ENCODE assay signal across 5 worm cellular contexts in genomic region chrIII:8685590-8686240, ce11.
TF ChIP-seq lines count a peak whose summit lies in the region.

No protein-coding gene starts in this region.

TF ChIP-seq in whole organism, L2 larva, 48 proteins besides CTCF, POLR2A, EP300 and RAD21:
- TF ChIP-seq Y55F3AM.14 (GFP tag; optimal IDR thresholded peaks at IDR 0.05; lab: Kevin White, UChicago) (peak; percentile 55), zag-1 (tag; optimal IDR thresholded peaks at IDR 0.05; lab: Kevin White, UChicago) (no peak), ztf-4 (tag; optimal IDR thresholded peaks at IDR 0.05; lab: Kevin White, UChicago) (peak; percentile 23), sma-3 (GFP tag; optimal IDR thresholded peaks at IDR 0.05; lab: Kevin White, UChicago) (peak; percentile 53), nhr-21 (tag; optimal IDR thresholded peaks at IDR 0.05; lab: Kevin White, UChicago) (peak; percentile 52), sma-9 (GFP tag; optimal IDR thresholded peaks at IDR 0.05; lab: Kevin White, UChicago) (peak; percentile 27), sma-9 (tag; optimal IDR thresholded peaks at IDR 0.05; lab: Kevin White, UChicago) (no peak), unc-62 (GFP tag; optimal IDR thresholded peaks at IDR 0.05; lab: Kevin White, UChicago) (no peak), nhr-237 (tag; optimal IDR thresholded peaks at IDR 0.05; lab: Kevin White, UChicago) (no peak), peb-1 (tag; optimal IDR thresholded peaks at IDR 0.05; lab: Kevin White, UChicago) (no peak), ceh-82 (tag; optimal IDR thresholded peaks at IDR 0.05; lab: Kevin White, UChicago) (no peak), F13H6.1 (tag; optimal IDR thresholded peaks at IDR 0.05; lab: Kevin White, UChicago) (peak; percentile 9), egl-27 (tag; optimal IDR thresholded peaks at IDR 0.05; lab: Kevin White, UChicago) (no peak), fos-1 (tag; optimal IDR thresholded peaks at IDR 0.05; lab: Kevin White, UChicago) (no peak), aly-2 (tag; optimal IDR thresholded peaks at IDR 0.05; lab: Kevin White, UChicago) (no peak)

TF ChIP-seq in whole organism, L3 larva, 47 proteins besides CTCF, POLR2A, EP300 and RAD21:
- TF ChIP-seq nhr-77 (tag; optimal IDR thresholded peaks at IDR 0.05; lab: Kevin White, UChicago) (no peak), ama-1 (optimal IDR thresholded peaks at IDR 0.05; lab: Kevin White, UChicago) (peak; percentile 13), aly-2 (tag; optimal IDR thresholded peaks at IDR 0.05; lab: Kevin White, UChicago) (no peak), elt-2 (tag; optimal IDR thresholded peaks at IDR 0.05; lab: Kevin White, UChicago) (peak; percentile 28), nhr-43 (tag; optimal IDR thresholded peaks at IDR 0.05; lab: Kevin White, UChicago; ENCODE audit: poor library complexity, severe bottlenecking) (peak; percentile 71), nhr-23 (tag; optimal IDR thresholded peaks at IDR 0.05; lab: Kevin White, UChicago) (peak; percentile 20)
TF ChIP-seq in whole organism, L3 larva: peak in this region for 4.

TF ChIP-seq in whole organism, L4 larva, 104 proteins besides CTCF, POLR2A, EP300 and RAD21 (continues in another document):
- no peak for TF ChIP-seq madf-9 (GFP tag; conservative IDR thresholded peaks at IDR 0.05; lab: Robert Waterston, UW)
- no peak for TF ChIP-seq nhr-11 (tag; optimal IDR thresholded peaks at IDR 0.05; lab: Kevin White, UChicago)
- no peak for TF ChIP-seq attf-4 (tag; optimal IDR thresholded peaks at IDR 0.05; lab: Kevin White, UChicago)
- TF ChIP-seq ceh-82 (tag; optimal IDR thresholded peaks at IDR 0.05; lab: Kevin White, UChicago): no peak
- TF ChIP-seq F26F4.8 (GFP tag; conservative IDR thresholded peaks at IDR 0.05; lab: Robert Waterston, UW): no peak
- TF ChIP-seq mxl-3 (GFP tag; optimal IDR thresholded peaks at IDR 0.05; lab: Kevin White, UChicago): no peak
- peak; percentile 27 for TF ChIP-seq mep-1 (tag; optimal IDR thresholded peaks at IDR 0.05; lab: Kevin White, UChicago)
- TF ChIP-seq ceh-28 (tag; optimal IDR thresholded peaks at IDR 0.05; lab: Kevin White, UChicago): no peak
- no peak for TF ChIP-seq rbr-2 (tag; optimal IDR thresholded peaks at IDR 0.05; lab: Kevin White, UChicago)
- no peak for TF ChIP-seq ceh-32 (tag; optimal IDR thresholded peaks at IDR 0.05; lab: Kevin White, UChicago; ENCODE audit: poor library complexity)
- no peak for TF ChIP-seq spr-1 (tag; optimal IDR thresholded peaks at IDR 0.05; lab: Kevin White, UChicago)
- 0 out of 2 replicates have a peak, but pooled peaks have one; percentile 50 for TF ChIP-seq mdt-29 (GFP tag; IDR thresholded peaks at IDR 0.05; lab: Robert Waterston, UW)
- 0 out of 2 replicates have a peak, but pooled peaks have one; percentile 37 for TF ChIP-seq Y75B8A.6 (GFP tag; IDR thresholded peaks at IDR 0.05; lab: Robert Waterston, UW)
- no peak for TF ChIP-seq ztf-7 (tag; optimal IDR thresholded peaks at IDR 0.05; lab: Kevin White, UChicago)
- no peak for TF ChIP-seq arid-1 (GFP tag; conservative IDR thresholded peaks at IDR 0.05; lab: Robert Waterston, UW)
- no peak for TF ChIP-seq lin-39 (tag; optimal IDR thresholded peaks at IDR 0.05; lab: Kevin White, UChicago)
- TF ChIP-seq mdl-1 (tag; optimal IDR thresholded peaks at IDR 0.05; lab: Kevin White, UChicago): no peak
- TF ChIP-seq egl-43 (GFP tag; IDR thresholded peaks at IDR 0.05; lab: Robert Waterston, UW): peak; percentile 45; the same call in 1 of the 2 replicates
- no peak for TF ChIP-seq nhr-28 (tag; optimal IDR thresholded peaks at IDR 0.05; lab: Kevin White, UChicago)
- TF ChIP-seq tag-97 (GFP tag; IDR thresholded peaks at IDR 0.05; lab: Robert Waterston, UW): no peak
- TF ChIP-seq pqm-1 (tag; optimal IDR thresholded peaks at IDR 0.05; lab: Kevin White, UChicago): no peak
- no peak for TF ChIP-seq lsy-2 (tag; optimal IDR thresholded peaks at IDR 0.05; lab: Kevin White, UChicago)
- no peak for TF ChIP-seq daf-16 (GFP tag; optimal IDR thresholded peaks at IDR 0.05; lab: Kevin White, UChicago)
- peak; percentile 36 for TF ChIP-seq daf-16 (tag; optimal IDR thresholded peaks at IDR 0.05; lab: Kevin White, UChicago)
- TF ChIP-seq skn-1 (tag; optimal IDR thresholded peaks at IDR 0.05; lab: Kevin White, UChicago): no peak

TF ChIP-seq in whole organism, late embryonic, 69 proteins besides CTCF, POLR2A, EP300 and RAD21:
- TF ChIP-seq ets-4 (tag; optimal IDR thresholded peaks at IDR 0.05; lab: Kevin White, UChicago): no peak
- TF ChIP-seq ama-1 (optimal IDR thresholded peaks at IDR 0.05; lab: Kevin White, UChicago): peak; percentile 10

TF ChIP-seq in whole organism, young adult, 124 proteins besides CTCF, POLR2A, EP300 and RAD21 (continues in another document):
- TF ChIP-seq ztf-28 (GFP tag; IDR thresholded peaks at IDR 0.05; lab: Robert Waterston, UW): no peak
- peak; percentile 34 for TF ChIP-seq athp-1 (tag; optimal IDR thresholded peaks at IDR 0.05; lab: Kevin White, UChicago)
- TF ChIP-seq K12H6.12 (tag; optimal IDR thresholded peaks at IDR 0.05; lab: Kevin White, UChicago): no peak
- no peak; the same call in 1 of the 2 replicates for TF ChIP-seq F33H1.4 (GFP tag; IDR thresholded peaks at IDR 0.05; lab: Robert Waterston, UW)
- TF ChIP-seq ztf-6 (GFP tag; IDR thresholded peaks at IDR 0.05; lab: Robert Waterston, UW): no peak
- no peak for TF ChIP-seq ceh-58 (GFP tag; IDR thresholded peaks at IDR 0.05; lab: Robert Waterston, UW)
- TF ChIP-seq ceh-100 (GFP tag; IDR thresholded peaks at IDR 0.05; lab: Robert Waterston, UW): 0 out of 2 replicates have a peak, but pooled peaks have one; percentile 23
- TF ChIP-seq madf-8 (GFP tag; conservative IDR thresholded peaks at IDR 0.05; lab: Robert Waterston, UW): no peak
- TF ChIP-seq him-1 (tag; optimal IDR thresholded peaks at IDR 0.05; lab: Kevin White, UChicago): no peak
- TF ChIP-seq hsf-1 (GFP tag; IDR thresholded peaks at IDR 0.05; lab: Robert Waterston, UW): 0 out of 2 replicates have a peak, but pooled peaks have one; percentile 24
- TF ChIP-seq nhr-27 (tag; optimal IDR thresholded peaks at IDR 0.05; lab: Kevin White, UChicago): peak; percentile 56
- TF ChIP-seq zim-3 (tag; optimal IDR thresholded peaks at IDR 0.05; lab: Kevin White, UChicago): no peak
- no peak for TF ChIP-seq sdz-38 (tag; optimal IDR thresholded peaks at IDR 0.05; lab: Kevin White, UChicago)
- TF ChIP-seq ceh-91 (GFP tag; IDR thresholded peaks at IDR 0.05; lab: Robert Waterston, UW): no peak
- TF ChIP-seq lin-40 (tag; optimal IDR thresholded peaks at IDR 0.05; lab: Kevin White, UChicago): no peak
- no peak for TF ChIP-seq nhr-179 (tag; optimal IDR thresholded peaks at IDR 0.05; lab: Kevin White, UChicago)
- no peak for TF ChIP-seq B0261.1 (tag; optimal IDR thresholded peaks at IDR 0.05; lab: Kevin White, UChicago)
- TF ChIP-seq F52B5.7 (tag; optimal IDR thresholded peaks at IDR 0.05; lab: Kevin White, UChicago): peak; percentile 18
- TF ChIP-seq F37B4.10 (GFP tag; IDR thresholded peaks at IDR 0.05; lab: Robert Waterston, UW): 0 out of 2 replicates have a peak, but pooled peaks have one; percentile 65
- no peak for TF ChIP-seq mxl-1 (tag; optimal IDR thresholded peaks at IDR 0.05; lab: Kevin White, UChicago)
- peak; percentile 81 for TF ChIP-seq ceh-40 (GFP tag; IDR thresholded peaks at IDR 0.05; lab: Robert Waterston, UW)
- no peak for TF ChIP-seq unc-62 (GFP tag; optimal IDR thresholded peaks at IDR 0.05; lab: Kevin White, UChicago)
- TF ChIP-seq zfh-2 (GFP tag; conservative IDR thresholded peaks at IDR 0.05; lab: Robert Waterston, UW): no peak
- TF ChIP-seq snpc-1.1 (tag; optimal IDR thresholded peaks at IDR 0.05; lab: Kevin White, UChicago; ENCODE audit: insufficient read depth): no peak
- TF ChIP-seq dpff-1 (tag; optimal IDR thresholded peaks at IDR 0.05; lab: Kevin White, UChicago): peak; percentile 64
- TF ChIP-seq nfya-1 (tag; optimal IDR thresholded peaks at IDR 0.05; lab: Kevin White, UChicago; ENCODE audit: borderline replicate concordance, insufficient read depth): no peak
- TF ChIP-seq F39B2.1 (GFP tag; IDR thresholded peaks at IDR 0.05; lab: Robert Waterston, UW): no peak
- peak; percentile 63 for TF ChIP-seq madf-6 (GFP tag; IDR thresholded peaks at IDR 0.05; lab: Robert Waterston, UW)
- 0 out of 2 replicates have a peak, but pooled peaks have one; percentile 7 for TF ChIP-seq cebp-2 (GFP tag; IDR thresholded peaks at IDR 0.05; lab: Robert Waterston, UW)
- TF ChIP-seq F23B12.7 (tag; optimal IDR thresholded peaks at IDR 0.05; lab: Kevin White, UChicago; ENCODE audit: insufficient read depth): no peak
- no peak for TF ChIP-seq bed-1 (GFP tag; IDR thresholded peaks at IDR 0.05; lab: Robert Waterston, UW)
- TF ChIP-seq lin-35 (GFP tag; optimal IDR thresholded peaks at IDR 0.05; lab: Kevin White, UChicago): no peak
- TF ChIP-seq K11D2.4 (GFP tag; IDR thresholded peaks at IDR 0.05; lab: Robert Waterston, UW): peak; percentile 40; the same call in 1 of the 2 replicates
- no peak for TF ChIP-seq T07F8.4 (tag; optimal IDR thresholded peaks at IDR 0.05; lab: Kevin White, UChicago)
- no peak for TF ChIP-seq efl-1 (GFP tag; optimal IDR thresholded peaks at IDR 0.05; lab: Kevin White, UChicago)
- TF ChIP-seq lin-26 (GFP tag; IDR thresholded peaks at IDR 0.05; lab: Robert Waterston, UW): no peak
- peak; percentile 55 for TF ChIP-seq ztf-26 (tag; optimal IDR thresholded peaks at IDR 0.05; lab: Kevin White, UChicago)
- no peak for TF ChIP-seq egrh-3 (GFP tag; IDR thresholded peaks at IDR 0.05; lab: Robert Waterston, UW)
- TF ChIP-seq egl-44 (GFP tag; IDR thresholded peaks at IDR 0.05; lab: Robert Waterston, UW): peak; percentile 48; the same call in 1 of the 2 replicates
- TF ChIP-seq sptf-2 (GFP tag; optimal IDR thresholded peaks at IDR 0.05; lab: Kevin White, UChicago): no peak
- no peak for TF ChIP-seq tbp1 (GFP tag; optimal IDR thresholded peaks at IDR 0.05; lab: Kevin White, UChicago)
- peak; percentile 28 for TF ChIP-seq ZK185.1 (tag; optimal IDR thresholded peaks at IDR 0.05; lab: Kevin White, UChicago; ENCODE audit: poor library complexity, severe bottlenecking)
- TF ChIP-seq aptf-3 (GFP tag; IDR thresholded peaks at IDR 0.05; lab: Robert Waterston, UW): no peak
- no peak for TF ChIP-seq Y79H2A.3 (GFP tag; conservative IDR thresholded peaks at IDR 0.05; lab: Robert Waterston, UW)
- peak; percentile 60; the same call in 1 of the 2 replicates for TF ChIP-seq pbrm-1 (GFP tag; IDR thresholded peaks at IDR 0.05; lab: Robert Waterston, UW)
- TF ChIP-seq mel-28 (tag; optimal IDR thresholded peaks at IDR 0.05; lab: Kevin White, UChicago; ENCODE audit: borderline replicate concordance): no peak
- peak; percentile 32 for TF ChIP-seq B0035.1 (tag; optimal IDR thresholded peaks at IDR 0.05; lab: Kevin White, UChicago)
- peak; percentile 66; the same call in 1 of the 2 replicates for TF ChIP-seq Y53G8AR.9 (GFP tag; conservative IDR thresholded peaks at IDR 0.05; lab: Robert Waterston, UW)
